Worm (Caenorhabditis elegans) whole organism, L4/young adult: ENCODE results near the gene die-1.

ENCODE experiments used
- W03F9.2 ChIP-seq: fragments of 150-350 bp; optimal IDR thresholded peaks from 2 replicates; lab custom pipeline; 2014; ENCODE audit warnings: missing biosample characterization, missing genetic modification characterization
- dao-5 ChIP-seq: sonication (generic microtip); optimal IDR thresholded peaks from 2 replicates; lab custom pipeline; 2016; ENCODE audit warnings: missing genotype, missing genetic modification characterization, moderate library complexity, missing compliant biosample characterization
- him-1 ChIP-seq: sonication (generic microtip); optimal IDR thresholded peaks from 2 replicates; lab custom pipeline; 2016; ENCODE audit warnings: missing genotype, missing genetic modification reagents, missing genetic modification characterization, missing compliant biosample characterization

- TF ChIP-seq W03F9.2 (tag; lab: Kevin White, UChicago) (no peak), dao-5 (tag; lab: Kevin White, UChicago) (no peak), him-1 (tag; lab: Kevin White, UChicago) (no peak)
These were observed 19.1 kb downstream of the die-1 start, which contains the start of gene flp-4 for ce11 chrII:10048568-10048967.
